Worm (Caenorhabditis elegans) whole organism, L4/young adult: ENCODE data around the gene nhr-35.

Source experiments
- W03F9.2 ChIP-seq: fragments of 150-350 bp; optimal IDR thresholded peaks from 2 replicates; lab custom pipeline; 2014; ENCODE audit warnings: missing biosample characterization, missing genetic modification characterization
- him-1 ChIP-seq: sonication (generic microtip); optimal IDR thresholded peaks from 2 replicates; lab custom pipeline; 2016; ENCODE audit warnings: missing genotype, missing genetic modification reagents, missing genetic modification characterization, missing compliant biosample characterization

ce11 chrX:4532160-4532741, at the start of gene nhr-35:
- TF ChIP-seq W03F9.2 (tag; lab: Kevin White, UChicago) (no peak), him-1 (tag; lab: Kevin White, UChicago) (no peak)
